Worm (Caenorhabditis elegans) whole organism, midembryonic: Measurements from ENCODE around the gene clec-217.
A peak's percentile ranks its signal among the peaks of the same experiment; 100 is the strongest.

Source experiments
- T22C8.4 ChIP-seq: fragments of 200-800 bp; sonication (Bioruptor generic); IDR thresholded peaks from 2 replicates; pipeline ENCODE4 v1.3.6; 2022; ENCODE audit warnings: missing genetic modification characterization, missing compliant biosample characterization
- cog-1 ChIP-seq: sonication (generic microtip); optimal IDR thresholded peaks from 2 replicates; lab custom pipeline; 2016; ENCODE audit warnings: missing genetic modification characterization, missing compliant biosample characterization
- flt-1 ChIP-seq: fragments of 200-800 bp; sonication (Bioruptor generic); IDR thresholded peaks from 2 replicates; pipeline ENCODE4 v1.3.6; 2022; ENCODE audit warnings: missing genetic modification characterization, missing compliant biosample characterization
- klf-2 ChIP-seq: fragments of 200-800 bp; sonication (Bioruptor generic); conservative IDR thresholded peaks from 2 replicates; pipeline ENCODE4 v1.3.6; 2022; ENCODE audit warnings: missing genetic modification reagents, missing genetic modification characterization, missing compliant biosample characterization
- med-1 ChIP-seq: sonication (generic microtip); optimal IDR thresholded peaks from 2 replicates; lab custom pipeline; 2017; ENCODE audit warnings: missing genetic modification characterization, mild to moderate bottlenecking, missing compliant biosample characterization, antibody characterized with exemption, missing genetic modification reagents; ENCODE audit not compliant: insufficient read depth
- ref-1 ChIP-seq: fragments of 200-800 bp; sonication (Bioruptor generic); conservative IDR thresholded peaks from 2 replicates; pipeline ENCODE4 v1.3.6; 2022; ENCODE audit warnings: missing genetic modification reagents, missing genetic modification characterization, missing compliant biosample characterization
- tab-1 ChIP-seq: fragments of 200-800 bp; sonication (Bioruptor generic); IDR thresholded peaks from 2 replicates; pipeline ENCODE4 v1.3.6; 2022; ENCODE audit warnings: missing genetic modification characterization, missing compliant biosample characterization
- ztf-23 ChIP-seq: fragments of 200-800 bp; sonication (Bioruptor generic); IDR thresholded peaks from 2 replicates; pipeline ENCODE4 v1.3.6; 2022; ENCODE audit warnings: missing genetic modification reagents, missing genetic modification characterization, missing compliant biosample characterization
- ztf-29 ChIP-seq: fragments of 200-800 bp; sonication (Bioruptor generic); IDR thresholded peaks from 2 replicates; pipeline ENCODE4 v1.3.6; 2022; ENCODE audit warnings: missing genetic modification reagents, missing genetic modification characterization, missing compliant biosample characterization

ce11 chrV:7969107-7969506 is 10.5 kb upstream of the clec-217 start, which contains the start of gene che-7:
- TF ChIP-seq flt-1 = no peak
- TF ChIP-seq med-1 (GFP tag; lab: Kevin White, UChicago) = no peak
- no peak for TF ChIP-seq ref-1 (GFP tag; lab: Robert Waterston, UW)
- no peak for TF ChIP-seq cog-1 (tag; lab: Kevin White, UChicago)
- TF ChIP-seq ztf-23 (GFP tag; lab: Robert Waterston, UW) = no peak
- no peak for TF ChIP-seq ztf-29
- TF ChIP-seq T22C8.4 = peak; percentile 39; the same call in 1 of the 2 replicates
- no peak for TF ChIP-seq tab-1 (GFP tag; lab: Robert Waterston, UW)
- TF ChIP-seq klf-2 = no peak
